Worm (Caenorhabditis elegans): Measurements from ENCODE around the gene gcn-2.

DNA sequence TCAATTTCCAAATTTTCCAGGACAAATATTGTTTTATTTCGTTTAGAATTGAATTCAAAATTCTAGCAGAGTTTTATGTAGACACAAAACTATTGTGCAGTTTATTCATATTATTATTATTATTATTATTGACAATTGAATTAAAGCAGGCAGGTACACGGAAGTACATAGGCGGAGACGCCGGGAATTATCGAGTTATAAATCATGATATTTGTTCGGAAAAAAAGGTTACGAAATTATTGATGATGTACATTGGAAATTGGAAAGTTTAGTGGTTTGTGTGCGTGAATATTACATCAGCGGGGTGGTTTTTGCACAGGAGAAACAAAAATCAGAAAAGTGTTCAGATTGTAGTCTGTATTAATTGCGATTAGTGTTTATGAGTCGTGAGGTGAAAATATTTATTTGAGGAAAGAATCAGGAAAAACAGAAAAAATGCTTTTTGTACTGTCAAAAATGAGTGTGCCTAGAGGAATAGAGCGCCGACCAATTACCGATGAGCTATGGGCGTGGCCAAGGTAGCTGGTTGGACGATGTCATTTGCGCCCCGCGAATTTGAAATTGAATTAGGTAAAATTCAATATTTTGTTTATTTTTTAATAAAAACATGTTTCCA lies 7.6 kb upstream of the gcn-2 start:
- TF ChIP-seq cog-1 (tag; optimal IDR thresholded peaks at IDR 0.05) = no peak
- TF ChIP-seq flt-1 (GFP tag; IDR thresholded peaks at IDR 0.05) = no peak
- no peak for TF ChIP-seq tab-1 (GFP tag; IDR thresholded peaks at IDR 0.05)
- TF ChIP-seq ztf-29 (GFP tag; IDR thresholded peaks at IDR 0.05) = no peak
- TF ChIP-seq klf-2 (GFP tag; conservative IDR thresholded peaks at IDR 0.05) = no peak
- no peak for TF ChIP-seq T22C8.4 (GFP tag; IDR thresholded peaks at IDR 0.05)
- no peak for TF ChIP-seq med-1 (GFP tag; optimal IDR thresholded peaks at IDR 0.05; ENCODE audit: insufficient read depth)
- TF ChIP-seq ref-1 (GFP tag; conservative IDR thresholded peaks at IDR 0.05) = no peak
- no peak for TF ChIP-seq ztf-23 (GFP tag; IDR thresholded peaks at IDR 0.05)

Measured in whole organism, midembryonic.